Fruit fly (Drosophila melanogaster) whole organism, embryonic: ENCODE data around the gene CG6168.

Experiments
- Atf-2 ChIP-seq: fragments of 200-800 bp; sonication (Bioruptor generic); optimal IDR thresholded peaks from 2 replicates; lab custom pipeline; 2016; ENCODE audit warnings: missing biosample characterization, missing genetic modification characterization
- CG11093 ChIP-seq: fragments of 200-800 bp; sonication (Bioruptor generic); IDR thresholded peaks from 3 replicates; pipeline ENCODE4 v1.3.6; 2022; ENCODE audit warnings: missing biosample characterization, missing genetic modification characterization
- CG11504 ChIP-seq: fragments of 200-800 bp; sonication (Bioruptor generic); optimal IDR thresholded peaks from 3 replicates; lab custom pipeline; 2019; ENCODE audit warnings: missing biosample characterization, mild to moderate bottlenecking, missing genetic modification characterization, moderate library complexity
- CG11560 ChIP-seq: fragments of 200-800 bp; sonication (Bioruptor generic); IDR thresholded peaks from 3 replicates; pipeline ENCODE4 v1.3.6; 2022; ENCODE audit warnings: missing biosample characterization, missing genetic modification characterization
- CG12071 ChIP-seq: fragments of 200-800 bp; sonication (Bioruptor generic); optimal IDR thresholded peaks from 3 replicates; lab custom pipeline; 2018; ENCODE audit warnings: missing biosample characterization, mild to moderate bottlenecking, missing genetic modification characterization
- CG12659 ChIP-seq: fragments of 200-800 bp; sonication (Bioruptor generic); optimal IDR thresholded peaks from 3 replicates; lab custom pipeline; 2017; ENCODE audit warnings: mild to moderate bottlenecking, missing biosample characterization, missing genetic modification reagents, missing genetic modification characterization
- CG13296 ChIP-seq: fragments of 200-800 bp; sonication (Bioruptor generic); optimal IDR thresholded peaks from 3 replicates; lab custom pipeline; 2018; ENCODE audit warnings: missing biosample characterization, mild to moderate bottlenecking, missing genetic modification characterization
- CG13424 ChIP-seq: fragments of 200-800 bp; sonication (Bioruptor generic); optimal IDR thresholded peaks from 2 replicates; lab custom pipeline; 2019; ENCODE audit warnings: missing biosample characterization, mild to moderate bottlenecking, missing genetic modification characterization, moderate library complexity
- CG1602 ChIP-seq: fragments of 200-800 bp; sonication (Bioruptor generic); optimal IDR thresholded peaks from 3 replicates; lab custom pipeline; 2016; ENCODE audit warnings: missing biosample characterization, missing genetic modification characterization
- CG16779 ChIP-seq: fragments of 200-800 bp; sonication (Bioruptor generic); IDR thresholded peaks from 2 replicates; pipeline ENCODE4 v1.3.6; 2022; ENCODE audit warnings: missing biosample characterization, missing genetic modification characterization
- CG17359 ChIP-seq: fragments of 200-800 bp; sonication (Bioruptor generic); optimal IDR thresholded peaks from 3 replicates; lab custom pipeline; 2018; ENCODE audit warnings: missing biosample characterization, mild to moderate bottlenecking, missing genetic modification characterization, moderate library complexity
- CG18011 ChIP-seq: fragments of 200-800 bp; sonication (Bioruptor generic); optimal IDR thresholded peaks from 2 replicates; lab custom pipeline; 2017; ENCODE audit warnings: missing biosample characterization, missing genetic modification characterization, mild to moderate bottlenecking, moderate library complexity, missing genotype
- CG30403 ChIP-seq: fragments of 200-800 bp; sonication (Bioruptor generic); optimal IDR thresholded peaks from 3 replicates; lab custom pipeline; 2016; ENCODE audit warnings: missing biosample characterization, missing genetic modification characterization
- CG31365 ChIP-seq: fragments of 200-800 bp; sonication (Bioruptor generic); optimal IDR thresholded peaks from 2 replicates; lab custom pipeline; 2018; ENCODE audit warnings: missing biosample characterization, mild to moderate bottlenecking, missing genetic modification characterization
- CG43689 ChIP-seq: fragments of 200-800 bp; sonication (Bioruptor generic); IDR thresholded peaks from 2 replicates; pipeline ENCODE4 v1.3.6; 2022; ENCODE audit warnings: missing biosample characterization, missing genetic modification characterization
- CG7786 ChIP-seq: fragments of 200-800 bp; sonication (Bioruptor generic); optimal IDR thresholded peaks from 2 replicates; lab custom pipeline; 2016; ENCODE audit warnings: missing biosample characterization, missing genetic modification characterization
- CG8944 ChIP-seq: fragments of 200-800 bp; sonication (Bioruptor generic); optimal IDR thresholded peaks from 3 replicates; lab custom pipeline; 2016; ENCODE audit warnings: missing biosample characterization, missing genetic modification characterization
- CG9215 ChIP-seq: fragments of 200-800 bp; sonication (Bioruptor generic); IDR thresholded peaks from 2 replicates; pipeline ENCODE4 v1.3.6; 2022; ENCODE audit warnings: missing biosample characterization, missing genetic modification characterization
- CG9797 ChIP-seq: fragments of 200-800 bp; sonication (Bioruptor generic); optimal IDR thresholded peaks from 3 replicates; lab custom pipeline; 2018; ENCODE audit warnings: missing biosample characterization, mild to moderate bottlenecking, missing genetic modification characterization
- Deaf1 ChIP-seq: fragments of 200-800 bp; optimal IDR thresholded peaks from 3 replicates; lab custom pipeline; 2019; ENCODE audit warnings: missing biosample characterization, mild to moderate bottlenecking, missing genetic modification characterization, moderate library complexity
- Dfd ChIP-seq, 2 experiments: fragments of >200 bp; optimal IDR thresholded peaks; 2 replicates each; lab custom pipeline; 2017; ENCODE audit warnings: missing biosample characterization in 2 of 2, missing genetic modification characterization in 2 of 2
- Fer2 ChIP-seq: fragments of 200-800 bp; sonication (Bioruptor generic); optimal IDR thresholded peaks from 2 replicates; lab custom pipeline; 2018; ENCODE audit warnings: missing biosample characterization, mild to moderate bottlenecking, missing genetic modification characterization, moderate library complexity
- Hsf ChIP-seq: fragments of 200-800 bp; sonication (Bioruptor generic); optimal IDR thresholded peaks from 3 replicates; lab custom pipeline; 2016; ENCODE audit warnings: missing biosample characterization, missing genetic modification characterization
- NC2α ChIP-seq: fragments of 200-800 bp; sonication (Bioruptor generic); optimal IDR thresholded peaks from 2 replicates; lab custom pipeline; 2016; ENCODE audit warnings: missing biosample characterization, missing genetic modification characterization
- Ptx1 ChIP-seq: fragments of 200-800 bp; sonication (Bioruptor generic); IDR thresholded peaks from 2 replicates; pipeline ENCODE4 v1.3.6; 2022; ENCODE audit warnings: missing biosample characterization, missing genetic modification characterization
- TFAM ChIP-seq: fragments of 200-800 bp; sonication (Bioruptor generic); optimal IDR thresholded peaks from 2 replicates; lab custom pipeline; 2017; ENCODE audit warnings: missing biosample characterization, missing genetic modification characterization, inconsistent platforms
- Tbp ChIP-seq: fragments of >200 bp; optimal IDR thresholded peaks from 2 replicates; lab custom pipeline; 2018; ENCODE audit warnings: missing biosample characterization, missing genetic modification characterization
- abd-A ChIP-seq: fragments of 200-800 bp; sonication (Bioruptor generic); optimal IDR thresholded peaks from 3 replicates; lab custom pipeline; 2019; ENCODE audit warnings: missing biosample characterization, mild to moderate bottlenecking, missing genetic modification characterization, moderate library complexity
- bigmax ChIP-seq: fragments of 200-800 bp; sonication (Bioruptor generic); optimal IDR thresholded peaks from 2 replicates; lab custom pipeline; 2018; ENCODE audit warnings: missing biosample characterization, mild to moderate bottlenecking, missing genetic modification characterization
- bsh ChIP-seq, 2 experiments: fragments of 200-800 bp; sonication (Bioruptor generic); optimal IDR thresholded peaks; 2 replicates each; lab custom pipeline; 2017 to 2018; ENCODE audit warnings: mild to moderate bottlenecking in 2 of 2, missing biosample characterization in 2 of 2, missing genetic modification characterization in 2 of 2, moderate library complexity in 1 of 2
- disco-r ChIP-seq: fragments of 200-800 bp; sonication (Bioruptor generic); optimal IDR thresholded peaks from 2 replicates; lab custom pipeline; 2016; ENCODE audit warnings: missing biosample characterization, missing genetic modification characterization
- esg ChIP-seq: fragments of 200-800 bp; sonication (Bioruptor generic); conservative IDR thresholded peaks from 2 replicates; pipeline ENCODE4 v1.3.6; 2022; ENCODE audit warnings: missing biosample characterization, missing genetic modification characterization
- hbn ChIP-seq: fragments of 200-800 bp; sonication (Bioruptor generic); IDR thresholded peaks from 2 replicates; pipeline ENCODE4 v1.3.6; 2022; ENCODE audit warnings: missing biosample characterization, missing genetic modification characterization; ENCODE audit not compliant: partially characterized antibody
- ind ChIP-seq: fragments of 200-800 bp; sonication (Bioruptor generic); optimal IDR thresholded peaks from 3 replicates; lab custom pipeline; 2016; ENCODE audit warnings: missing biosample characterization, missing genetic modification characterization
- knrl ChIP-seq: fragments of 200-800 bp; sonication (Bioruptor generic); IDR thresholded peaks from 3 replicates; pipeline ENCODE4 v1.3.6; 2022; ENCODE audit warnings: missing biosample characterization, missing genetic modification characterization; ENCODE audit not compliant: partially characterized antibody
- p53 ChIP-seq: fragments of 200-800 bp; sonication (Bioruptor generic); optimal IDR thresholded peaks from 2 replicates; lab custom pipeline; 2016; ENCODE audit warnings: missing biosample characterization, missing genetic modification characterization
- pan ChIP-seq, 4 experiments: fragments of >200 bp in 3 of 4; fragments of 200-800 bp in 1 of 4; sonication (Bioruptor generic) in 1 of 4; optimal IDR thresholded peaks in 3 of 4; IDR thresholded peaks in 1 of 4; 2 replicates each; pipeline versions ENCODE4 v1.3.6 to Lab custom; 2017 to 2022; ENCODE audit warnings: missing biosample characterization in 2 of 4, missing genetic modification characterization in 2 of 4, mixed read lengths in 1 of 4
- psq ChIP-seq: fragments of 200-800 bp; sonication (Bioruptor generic); optimal IDR thresholded peaks from 2 replicates; lab custom pipeline; 2017; ENCODE audit warnings: missing biosample characterization, missing genetic modification characterization
- rib ChIP-seq: fragments of 200-800 bp; sonication (Bioruptor generic); IDR thresholded peaks from 2 replicates; pipeline ENCODE4 v1.3.6; 2022; ENCODE audit warnings: missing biosample characterization, missing genetic modification characterization
- salm ChIP-seq: fragments of 200-800 bp; sonication (Bioruptor generic); optimal IDR thresholded peaks from 2 replicates; lab custom pipeline; 2018; ENCODE audit warnings: missing biosample characterization, mild to moderate bottlenecking, missing genetic modification characterization
- sens-2 ChIP-seq: fragments of 200-800 bp; sonication (Bioruptor generic); IDR thresholded peaks from 2 replicates; pipeline ENCODE4 v1.3.6; 2022; ENCODE audit warnings: missing biosample characterization, missing genetic modification characterization
- sima ChIP-seq: fragments of 200-800 bp; sonication (Bioruptor generic); optimal IDR thresholded peaks from 2 replicates; lab custom pipeline; 2016; ENCODE audit warnings: missing biosample characterization, missing genetic modification characterization
- sob ChIP-seq: fragments of 200-800 bp; sonication (Bioruptor generic); IDR thresholded peaks from 2 replicates; pipeline ENCODE4 v1.3.6; 2022; ENCODE audit warnings: missing biosample characterization, missing genetic modification characterization
- tap ChIP-seq: fragments of 200-800 bp; optimal IDR thresholded peaks from 3 replicates; lab custom pipeline; 2019; ENCODE audit warnings: missing biosample characterization, mild to moderate bottlenecking, missing genetic modification characterization, moderate library complexity
- tll ChIP-seq, 2 experiments: fragments of 200-800 bp in 1 of 2; fragments of >200 bp in 1 of 2; sonication (Bioruptor generic) in 1 of 2; optimal IDR thresholded peaks; 2 replicates each; lab custom pipeline; 2017 to 2019; ENCODE audit warnings: missing biosample characterization in 2 of 2, missing genetic modification characterization in 2 of 2, mild to moderate bottlenecking in 1 of 2, moderate library complexity in 1 of 2
- tup ChIP-seq: fragments of 200-800 bp; sonication (Bioruptor generic); optimal IDR thresholded peaks from 2 replicates; lab custom pipeline; 2016; ENCODE audit warnings: missing biosample characterization, mild to moderate bottlenecking, missing genetic modification characterization, moderate library complexity
- wek ChIP-seq: fragments of 200-800 bp; sonication (Bioruptor generic); optimal IDR thresholded peaks from 3 replicates; lab custom pipeline; 2018; ENCODE audit warnings: missing biosample characterization, mild to moderate bottlenecking, missing genetic modification characterization, moderate library complexity
- zen ChIP-seq: fragments of 200-800 bp; sonication (Bioruptor generic); optimal IDR thresholded peaks from 3 replicates; lab custom pipeline; 2018; ENCODE audit warnings: missing biosample characterization, mild to moderate bottlenecking, missing genetic modification characterization, moderate library complexity
- zfh1 ChIP-seq: fragments of 200-800 bp; sonication (Bioruptor generic); IDR thresholded peaks from 3 replicates; pipeline ENCODE4 v1.3.6; 2022; ENCODE audit warnings: missing biosample characterization, missing genetic modification characterization

CG6168 gene

dm6 chr3L:11369778-11370684 lies 48.5 kb upstream of the CG6168 start (continued):
- TF ChIP-seq bsh (GFP tag; optimal IDR thresholded peaks at IDR 0.05; lab: Kevin White, UChicago) (peak; percentile 27 to 31), CG12659 (GFP tag; lab: Kevin White, UChicago) (no peak), NC2α (GFP tag; lab: Kevin White, UChicago) (no peak), rib (GFP tag; lab: Robert Waterston, UW) (no peak), TFAM (GFP tag; lab: Kevin White, UChicago) (no peak), CG11560 (no peak), salm (tag; lab: Kevin White, UChicago) (no peak), zfh1 (GFP tag; lab: Robert Waterston, UW) (peak; percentile 52), abd-A (no peak), CG31365 (tag; lab: Kevin White, UChicago) (no peak), tup (no peak), sima (GFP tag; lab: Kevin White, UChicago) (no peak), Tbp (GFP tag; lab: Kevin White, UChicago) (no peak), esg (GFP tag; lab: Robert Waterston, UW) (no peak), bigmax (GFP tag; lab: Kevin White, UChicago) (no peak), ind (GFP tag; lab: Kevin White, UChicago) (peak; percentile 16), CG43689 (GFP tag; lab: Robert Waterston, UW) (no peak), tap (tag; lab: Kevin White, UChicago) (peak; percentile 44), disco-r (GFP tag; lab: Kevin White, UChicago) (no peak), CG30403 (GFP tag; lab: Kevin White, UChicago) (no peak), zen (tag; lab: Kevin White, UChicago) (peak; percentile 45), CG9215 (GFP tag; lab: Robert Waterston, UW) (no peak), sob (GFP tag; lab: Robert Waterston, UW) (no peak), sens-2 (GFP tag; lab: Robert Waterston, UW) (no peak), Deaf1 (tag; lab: Kevin White, UChicago) (no peak), CG12071 (no peak), CG7786 (GFP tag; lab: Kevin White, UChicago) (no peak), knrl (GFP tag; lab: Robert Waterston, UW) (no peak), Dfd (GFP tag; optimal IDR thresholded peaks at IDR 0.05; lab: Kevin White, UChicago) (no peak), wek (GFP tag; lab: Kevin White, UChicago) (no peak), CG8944 (GFP tag; lab: Kevin White, UChicago) (no peak), Hsf (GFP tag; lab: Kevin White, UChicago) (no peak), hbn (no peak), CG16779 (no peak), Fer2 (tag; lab: Kevin White, UChicago) (no peak), CG11504 (peak; percentile 67), CG11093 (GFP tag; lab: Robert Waterston, UW) (no peak), psq (GFP tag; lab: Kevin White, UChicago) (no peak), CG1602 (GFP tag; lab: Kevin White, UChicago) (no peak), Atf-2 (no peak), CG13424 (no peak), Ptx1 (GFP tag; lab: Robert Waterston, UW) (0 out of 2 replicates have a peak, but pooled peaks have one; percentile 15), CG18011 (GFP tag; lab: Kevin White, UChicago) (no peak), tll (GFP tag; optimal IDR thresholded peaks at IDR 0.05; lab: Kevin White, UChicago) (no peak), CG17359 (tag; lab: Kevin White, UChicago) (peak; percentile 63), CG13296 (no peak), p53 (no peak), CG9797 (GFP tag; lab: Kevin White, UChicago) (no peak), pan (optimal IDR thresholded peaks at IDR 0.05; lab: Kevin White, UChicago) (no peak), pan (GFP tag; optimal IDR thresholded peaks at IDR 0.05 in 1 of 2, IDR thresholded peaks at IDR 0.05 in 1 of 2) (no peak)
